Worm (Caenorhabditis elegans) whole organism, early embryonic: ENCODE measurements around the gene tat-3.

Experiments used
- B0310.2 ChIP-seq: sonication (generic microtip); optimal IDR thresholded peaks from 2 replicates; lab custom pipeline; 2016; ENCODE audit warnings: mild to moderate bottlenecking, missing genetic modification characterization, missing compliant biosample characterization
- F13C5.2 ChIP-seq: sonication (generic microtip); optimal IDR thresholded peaks from 2 replicates; lab custom pipeline; 2017; ENCODE audit warnings: mild to moderate bottlenecking, missing genetic modification characterization, inconsistent platforms, missing compliant biosample characterization
- aly-1 ChIP-seq: sonication (generic microtip); optimal IDR thresholded peaks from 2 replicates; lab custom pipeline; 2016; ENCODE audit warnings: missing genetic modification characterization, missing compliant biosample characterization
- ama-1 ChIP-seq: fragments of 150-350 bp; optimal IDR thresholded peaks from 2 replicates; lab custom pipeline; 2014
- ceh-13 ChIP-seq: fragments of 200-800 bp; sonication (Bioruptor generic); optimal IDR thresholded peaks from 2 replicates; lab custom pipeline; 2018; ENCODE audit warnings: mild to moderate bottlenecking, missing genetic modification characterization, missing compliant biosample characterization
- ceh-36 ChIP-seq: sonication (generic microtip); optimal IDR thresholded peaks from 2 replicates; lab custom pipeline; 2016; ENCODE audit warnings: missing genetic modification characterization, inconsistent platforms, missing compliant biosample characterization
- ets-7 ChIP-seq: sonication (generic microtip); optimal IDR thresholded peaks from 2 replicates; lab custom pipeline; 2016; ENCODE audit warnings: missing genotype, missing genetic modification characterization, missing compliant biosample characterization
- flt-1 ChIP-seq: fragments of 200-800 bp; sonication (Bioruptor generic); IDR thresholded peaks from 2 replicates; pipeline ENCODE4 v1.3.6; 2022; ENCODE audit warnings: missing genetic modification characterization, missing compliant biosample characterization
- hmbx-1 ChIP-seq: sonication (generic microtip); optimal IDR thresholded peaks from 2 replicates; lab custom pipeline; 2016; ENCODE audit warnings: mild to moderate bottlenecking, missing genetic modification characterization, missing compliant biosample characterization
- hmg-4 ChIP-seq: fragments of 200-800 bp; sonication (Bioruptor generic); optimal IDR thresholded peaks from 2 replicates; lab custom pipeline; 2018; ENCODE audit warnings: mild to moderate bottlenecking, missing genetic modification characterization, missing compliant biosample characterization
- hnd-1 ChIP-seq: sonication (generic microtip); optimal IDR thresholded peaks from 2 replicates; lab custom pipeline; 2016; ENCODE audit warnings: missing genetic modification characterization, missing compliant biosample characterization
- pes-1 ChIP-seq: fragments of 200-800 bp; sonication (Bioruptor generic); IDR thresholded peaks from 2 replicates; pipeline ENCODE4 v1.3.6; 2022; ENCODE audit warnings: missing genetic modification reagents, missing genetic modification characterization, missing compliant biosample characterization
- scrt-1 ChIP-seq: fragments of 200-800 bp; sonication (Bioruptor generic); IDR thresholded peaks from 2 replicates; pipeline ENCODE4 v1.3.6; 2022; ENCODE audit warnings: missing genetic modification characterization, missing compliant biosample characterization
- sea-1 ChIP-seq: fragments of 200-800 bp; sonication (Bioruptor generic); conservative IDR thresholded peaks from 2 replicates; pipeline ENCODE4 v1.3.6; 2022; ENCODE audit warnings: missing genetic modification characterization, missing compliant biosample characterization
- tbx-11 ChIP-seq: fragments of 200-800 bp; sonication (Bioruptor generic); IDR thresholded peaks from 2 replicates; pipeline ENCODE4 v1.3.6; 2022; ENCODE audit warnings: missing genetic modification characterization, missing compliant biosample characterization
- tbx-37 ChIP-seq: fragments of 200-800 bp; sonication (Bioruptor generic); conservative IDR thresholded peaks from 2 replicates; pipeline ENCODE4 v1.3.6; 2022; ENCODE audit warnings: missing genetic modification reagents, missing genetic modification characterization, missing compliant biosample characterization
- tra-4 ChIP-seq: sonication (generic microtip); optimal IDR thresholded peaks from 2 replicates; lab custom pipeline; 2017; ENCODE audit warnings: missing genetic modification characterization, missing compliant biosample characterization

tat-3 gene

DNA sequence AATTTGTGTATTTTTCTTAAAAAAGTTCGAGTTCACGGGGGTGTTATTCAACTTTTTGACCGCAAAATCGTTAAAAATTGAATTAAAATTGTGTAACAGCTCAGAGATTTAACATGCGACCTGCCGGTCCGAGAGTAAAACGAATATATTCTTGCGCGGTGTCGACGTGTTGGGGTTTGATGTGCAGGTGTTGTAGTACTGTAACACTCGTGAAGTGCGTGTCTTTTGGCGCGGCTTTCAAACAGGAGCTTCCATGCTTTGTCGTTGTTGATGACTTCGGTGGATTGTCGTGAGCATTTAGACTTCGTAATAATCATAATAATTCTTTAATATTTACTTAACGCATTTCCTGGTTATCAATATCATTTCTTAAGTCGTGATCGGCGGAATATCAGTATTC, at the start of gene tat-3:
TSS of gene tat-3 (minus strand) at position 196 of the 400 bp plus-strand sequence.
- TF ChIP-seq aly-1 (tag; lab: Kevin White, UChicago) (no peak), ceh-36 (tag; lab: Kevin White, UChicago) (no peak), ama-1 (lab: Kevin White, UChicago) (no peak), sea-1 (GFP tag; lab: Robert Waterston, UW) (no peak), B0310.2 (tag; lab: Kevin White, UChicago) (no peak), hmbx-1 (no peak), flt-1 (GFP tag; lab: Robert Waterston, UW) (no peak), ceh-13 (GFP tag; lab: Kevin White, UChicago) (no peak)

ce11 chrIII:10769693-10770092, 39.2 kb upstream of the tat-3 start:
- TF ChIP-seq hmg-4 (GFP tag; lab: Kevin White, UChicago): no peak
- no peak for TF ChIP-seq aly-1 (tag; lab: Kevin White, UChicago)
- no peak for TF ChIP-seq tra-4 (tag; lab: Kevin White, UChicago)
- no peak for TF ChIP-seq ets-7 (tag; lab: Kevin White, UChicago)
- TF ChIP-seq ama-1 (lab: Kevin White, UChicago): no peak
- TF ChIP-seq flt-1 (GFP tag; lab: Robert Waterston, UW): no peak

- TF ChIP-seq tbx-11 (GFP tag; lab: Robert Waterston, UW) (no peak), pes-1 (GFP tag; lab: Robert Waterston, UW) (no peak), hmg-4 (GFP tag; lab: Kevin White, UChicago) (no peak), sea-1 (GFP tag; lab: Robert Waterston, UW) (no peak), scrt-1 (GFP tag; lab: Robert Waterston, UW) (no peak), flt-1 (GFP tag; lab: Robert Waterston, UW) (no peak), hmbx-1 (no peak), hnd-1 (no peak), ceh-13 (GFP tag; lab: Kevin White, UChicago) (no peak), ama-1 (lab: Kevin White, UChicago) (no peak), F13C5.2 (tag; lab: Kevin White, UChicago) (no peak), tra-4 (tag; lab: Kevin White, UChicago) (no peak), ets-7 (tag; lab: Kevin White, UChicago) (no peak), aly-1 (tag; lab: Kevin White, UChicago) (no peak), B0310.2 (tag; lab: Kevin White, UChicago) (no peak), tbx-37 (GFP tag; lab: Robert Waterston, UW) (no peak), ceh-36 (tag; lab: Kevin White, UChicago) (no peak)
These were observed 32.5 kb upstream of the tat-3 start, which contains the start of gene dpy-28 for ce11 chrIII:10763032-10763431. TSS of gene dpy-28 (plus strand) at chrIII:10763131.

ce11 chrIII:10759050-10760023, 28.8 kb upstream of the tat-3 start, which contains the start of gene tasp-1:
TSS of gene tasp-1 (plus strand) at chrIII:10759307.
- peak; percentile 74 for TF ChIP-seq hnd-1
- TF ChIP-seq aly-1 (tag; lab: Kevin White, UChicago): peak; percentile 78
- TF ChIP-seq sea-1 (GFP tag; lab: Robert Waterston, UW): peak; percentile 96
- TF ChIP-seq hmbx-1: peak; percentile 75
- peak; percentile 85 for TF ChIP-seq ets-7 (tag; lab: Kevin White, UChicago)
- TF ChIP-seq tbx-37 (GFP tag; lab: Robert Waterston, UW): peak; percentile 89
- peak; percentile 91 for TF ChIP-seq tbx-11 (GFP tag; lab: Robert Waterston, UW)
- peak; percentile 92 for TF ChIP-seq pes-1 (GFP tag; lab: Robert Waterston, UW)
- TF ChIP-seq ceh-13 (GFP tag; lab: Kevin White, UChicago): peak; percentile 66
- TF ChIP-seq B0310.2 (tag; lab: Kevin White, UChicago): peak; percentile 67
- TF ChIP-seq tra-4 (tag; lab: Kevin White, UChicago): peak; percentile 70
- TF ChIP-seq ceh-36 (tag; lab: Kevin White, UChicago): peak; percentile 81
- TF ChIP-seq ama-1 (lab: Kevin White, UChicago): no peak
- peak; percentile 99 for TF ChIP-seq F13C5.2 (tag; lab: Kevin White, UChicago)
- peak; percentile 93 for TF ChIP-seq flt-1 (GFP tag; lab: Robert Waterston, UW)
- peak; percentile 98 for TF ChIP-seq hmg-4 (GFP tag; lab: Kevin White, UChicago)
- TF ChIP-seq scrt-1 (GFP tag; lab: Robert Waterston, UW): peak; percentile 85

DNA sequence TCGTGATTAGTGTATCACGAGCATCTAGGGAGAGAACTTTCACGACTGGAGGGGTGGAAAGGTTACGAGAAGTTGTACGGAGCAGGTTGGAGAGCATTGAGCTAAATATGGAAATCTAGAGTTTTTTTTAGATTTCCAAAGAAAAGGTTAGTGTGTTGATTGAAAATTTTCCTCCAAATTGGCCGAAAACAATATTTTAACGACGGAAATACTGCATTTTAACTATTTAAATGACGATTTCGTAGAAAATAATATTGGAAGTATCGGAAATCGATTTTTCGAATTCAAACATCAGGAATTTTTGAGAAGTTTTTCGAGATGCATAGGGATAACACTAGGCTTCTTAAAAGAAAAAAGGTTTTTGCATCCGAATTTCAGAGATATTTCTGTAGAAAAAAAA, 27.9 kb upstream of the tat-3 start, which contains the start of gene K01G5.10:
TSS of gene K01G5.10 (minus strand) at position 101 of the 400 bp plus-strand sequence.
- TF ChIP-seq ama-1 (lab: Kevin White, UChicago) (no peak), tbx-11 (GFP tag; lab: Robert Waterston, UW) (no peak), ceh-36 (tag; lab: Kevin White, UChicago) (no peak), B0310.2 (tag; lab: Kevin White, UChicago) (no peak), tra-4 (tag; lab: Kevin White, UChicago) (no peak), aly-1 (tag; lab: Kevin White, UChicago) (no peak), sea-1 (GFP tag; lab: Robert Waterston, UW) (no peak), scrt-1 (GFP tag; lab: Robert Waterston, UW) (no peak), flt-1 (GFP tag; lab: Robert Waterston, UW) (no peak), ets-7 (tag; lab: Kevin White, UChicago) (no peak), hnd-1 (no peak), pes-1 (GFP tag; lab: Robert Waterston, UW) (no peak), ceh-13 (GFP tag; lab: Kevin White, UChicago) (no peak)

DNA sequence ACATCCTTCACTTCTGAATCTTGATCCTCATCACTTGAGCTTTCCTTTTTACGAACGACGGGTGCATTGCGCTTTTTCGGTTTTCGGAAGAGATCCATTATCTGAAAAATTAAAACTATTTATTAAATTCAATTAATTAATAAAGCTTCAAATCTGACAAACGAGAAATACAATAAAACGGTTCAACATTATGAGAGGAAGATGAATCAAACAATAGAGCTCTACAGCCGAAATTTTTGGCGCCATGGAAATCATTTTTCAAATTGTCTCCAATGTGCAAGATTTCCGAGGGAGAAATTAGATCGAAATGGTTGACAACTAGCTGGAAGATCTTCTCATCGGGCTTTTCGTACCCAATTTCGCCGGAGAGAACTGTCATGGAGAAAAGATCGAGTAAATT, 27.0 kb upstream of the tat-3 start, which contains the start of gene rnf-113:
TSS of gene rnf-113 (minus strand) at position 101 of the 400 bp plus-strand sequence.
- no peak for TF ChIP-seq ceh-13 (GFP tag; lab: Kevin White, UChicago)
- no peak for TF ChIP-seq scrt-1 (GFP tag; lab: Robert Waterston, UW)
- TF ChIP-seq tbx-37 (GFP tag; lab: Robert Waterston, UW): no peak
- no peak for TF ChIP-seq B0310.2 (tag; lab: Kevin White, UChicago)
- no peak for TF ChIP-seq aly-1 (tag; lab: Kevin White, UChicago)
- no peak for TF ChIP-seq F13C5.2 (tag; lab: Kevin White, UChicago)
- no peak for TF ChIP-seq pes-1 (GFP tag; lab: Robert Waterston, UW)
- TF ChIP-seq hnd-1: no peak
- TF ChIP-seq ets-7 (tag; lab: Kevin White, UChicago): no peak
- TF ChIP-seq ceh-36 (tag; lab: Kevin White, UChicago): no peak
- TF ChIP-seq tra-4 (tag; lab: Kevin White, UChicago): no peak
